Fruit fly (Drosophila melanogaster) whole organism: ENCODE results near the gene NHP2.

Source experiments
- CG8478 ChIP-seq: fragments of >200 bp; optimal IDR thresholded peaks from 2 replicates; lab custom pipeline; 2018; ENCODE audit warnings: inconsistent platforms
- Dll ChIP-seq: fragments of >200 bp; optimal IDR thresholded peaks from 2 replicates; lab custom pipeline; 2017
- EcR ChIP-seq, 2 experiments: fragments of >200 bp; optimal IDR thresholded peaks; 2 replicates each; lab custom pipeline; 2017; ENCODE audit warnings: missing biosample characterization in 2 of 2, missing genetic modification characterization in 2 of 2, missing genetic modification reagents in 2 of 2
- pan ChIP-seq: fragments of >200 bp; optimal IDR thresholded peaks from 2 replicates; lab custom pipeline; 2017
- psq ChIP-seq: fragments of >200 bp; optimal IDR thresholded peaks from 2 replicates; lab custom pipeline; 2017
- usp ChIP-seq: fragments of >200 bp; optimal IDR thresholded peaks from 2 replicates; lab custom pipeline; 2017; ENCODE audit warnings: missing biosample characterization, missing genetic modification characterization, mixed read lengths

DNA sequence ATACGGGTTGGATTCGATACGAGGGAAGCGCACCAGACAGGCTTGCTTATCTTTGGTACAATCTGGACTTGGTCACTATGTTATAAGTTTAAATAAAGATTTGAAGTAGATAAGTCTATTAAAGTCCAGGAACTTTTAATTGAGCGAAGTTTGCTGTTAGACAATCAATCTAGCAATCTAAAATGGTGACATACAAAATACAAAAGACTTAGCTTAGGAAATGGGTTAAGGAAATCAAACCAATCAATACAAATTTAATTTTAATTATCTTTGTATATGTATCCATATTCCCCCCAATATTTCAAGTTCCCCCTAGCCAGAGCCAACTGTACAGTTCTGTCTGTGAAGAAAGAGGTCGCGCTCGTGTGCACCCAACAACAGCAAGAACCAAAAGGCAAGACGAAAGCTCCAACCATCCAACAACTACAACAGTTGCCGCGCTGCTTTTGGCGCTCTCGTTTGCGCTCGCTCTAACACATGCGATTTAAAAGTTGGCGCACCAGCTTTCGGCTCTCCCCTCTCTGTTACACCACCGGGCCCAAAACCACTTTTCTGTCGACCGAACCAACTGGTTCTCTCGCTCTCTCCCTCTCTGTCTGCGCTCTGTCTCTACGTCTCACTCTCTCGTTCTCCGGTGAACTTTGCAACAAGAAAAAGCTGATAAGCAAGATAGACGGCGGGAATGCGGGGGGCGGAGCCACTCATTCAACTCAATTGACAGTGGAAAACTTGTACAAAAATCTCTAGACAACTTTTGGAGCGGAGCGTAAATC is 45.8 kb downstream of the NHP2 start:
- TF ChIP-seq CG8478 (lab: Kevin White, UChicago) (peak; percentile 90), pan (lab: Kevin White, UChicago) (no peak), usp (GFP tag; lab: Kevin White, UChicago) (no peak), Dll (peak; percentile 95), psq (lab: Kevin White, UChicago) (no peak), EcR (GFP tag; optimal IDR thresholded peaks at IDR 0.05; lab: Kevin White, UChicago) (no peak)
